Fruit fly (Drosophila melanogaster) whole organism, embryonic: Measurements from ENCODE around the gene cu.

ENCODE experiments used
- Atf6 ChIP-seq: fragments of 200-800 bp; sonication (Bioruptor generic); IDR thresholded peaks from 2 replicates; pipeline ENCODE4 v1.3.6; 2022; ENCODE audit warnings: missing biosample characterization, missing genetic modification characterization
- Blimp-1 ChIP-seq: fragments of 200-800 bp; sonication (Bioruptor generic); optimal IDR thresholded peaks from 3 replicates; lab custom pipeline; 2018; ENCODE audit warnings: missing biosample characterization, missing genetic modification characterization, mild to moderate bottlenecking, moderate library complexity, missing genetic modification reagents
- CG11398 ChIP-seq: fragments of 200-800 bp; sonication (Bioruptor generic); optimal IDR thresholded peaks from 2 replicates; lab custom pipeline; 2016; ENCODE audit warnings: missing biosample characterization, missing genetic modification characterization
- CG12155 ChIP-seq: fragments of 200-800 bp; sonication (Bioruptor generic); optimal IDR thresholded peaks from 3 replicates; lab custom pipeline; 2016; ENCODE audit warnings: missing biosample characterization, missing genetic modification characterization
- CG13775 ChIP-seq: fragments of 200-800 bp; sonication (Bioruptor generic); optimal IDR thresholded peaks from 3 replicates; lab custom pipeline; 2017; ENCODE audit warnings: missing biosample characterization, mild to moderate bottlenecking, missing genetic modification characterization
- CG14860 ChIP-seq: fragments of 200-800 bp; sonication (Bioruptor generic); IDR thresholded peaks from 3 replicates; pipeline ENCODE4 v1.3.6; 2022; ENCODE audit warnings: missing biosample characterization, missing genetic modification characterization; ENCODE audit not compliant: partially characterized antibody
- CG15601 ChIP-seq: fragments of 200-800 bp; sonication (Bioruptor generic); optimal IDR thresholded peaks from 3 replicates; lab custom pipeline; 2019; ENCODE audit warnings: missing biosample characterization, mild to moderate bottlenecking, missing genetic modification characterization, moderate library complexity
- CG16813 ChIP-seq: fragments of 200-800 bp; sonication (Bioruptor generic); IDR thresholded peaks from 3 replicates; pipeline ENCODE4 v1.3.6; 2022; ENCODE audit warnings: missing biosample characterization, missing genetic modification characterization; ENCODE audit not compliant: partially characterized antibody
- CG18599 ChIP-seq: fragments of 200-800 bp; sonication (Bioruptor generic); optimal IDR thresholded peaks from 3 replicates; lab custom pipeline; 2017; ENCODE audit warnings: missing biosample characterization, missing genetic modification characterization, mild to moderate bottlenecking, moderate library complexity, missing genetic modification reagents
- CG3163 ChIP-seq: fragments of 200-800 bp; sonication (Bioruptor generic); optimal IDR thresholded peaks from 3 replicates; lab custom pipeline; 2016; ENCODE audit warnings: missing biosample characterization, missing genetic modification characterization
- CG3726 ChIP-seq: fragments of 200-800 bp; sonication (Bioruptor generic); IDR thresholded peaks from 3 replicates; pipeline ENCODE4, ENCODE4 v1.3.6; 2022; ENCODE audit warnings: missing biosample characterization, missing genetic modification characterization
- CG6683 ChIP-seq: fragments of 200-800 bp; sonication (Bioruptor generic); optimal IDR thresholded peaks from 2 replicates; lab custom pipeline; 2017; ENCODE audit warnings: missing biosample characterization, mild to moderate bottlenecking, missing genetic modification characterization, missing genetic modification reagents
- CG6791 ChIP-seq: fragments of 200-800 bp; sonication (Bioruptor generic); IDR thresholded peaks from 3 replicates; pipeline ENCODE4 v1.3.6; 2022; ENCODE audit warnings: missing biosample characterization, missing genetic modification characterization; ENCODE audit not compliant: partially characterized antibody
- CG7372 ChIP-seq: fragments of 200-800 bp; sonication (Bioruptor generic); IDR thresholded peaks from 2 replicates; pipeline ENCODE4 v1.3.6; 2022; ENCODE audit warnings: missing biosample characterization, missing genetic modification characterization
- CG7556 ChIP-seq: fragments of 200-800 bp; sonication (Bioruptor generic); optimal IDR thresholded peaks from 2 replicates; lab custom pipeline; 2017; ENCODE audit warnings: missing biosample characterization, mild to moderate bottlenecking, missing genetic modification characterization
- CG8089 ChIP-seq: fragments of 200-800 bp; sonication (Bioruptor generic); optimal IDR thresholded peaks from 3 replicates; lab custom pipeline; 2016; ENCODE audit warnings: missing biosample characterization, missing genetic modification characterization
- CG8478 ChIP-seq: fragments of >200 bp; optimal IDR thresholded peaks from 2 replicates; lab custom pipeline; 2018
- CG9215 ChIP-seq: fragments of 200-800 bp; sonication (Bioruptor generic); IDR thresholded peaks from 2 replicates; pipeline ENCODE4 v1.3.6; 2022; ENCODE audit warnings: missing biosample characterization, missing genetic modification characterization
- Chrac-16 ChIP-seq: fragments of 200-800 bp; sonication (Bioruptor generic); optimal IDR thresholded peaks from 3 replicates; lab custom pipeline; 2016; ENCODE audit warnings: missing biosample characterization, missing genetic modification characterization
- CoRest ChIP-seq: fragments of 200-800 bp; sonication (Bioruptor generic); optimal IDR thresholded peaks from 3 replicates; lab custom pipeline; 2018; ENCODE audit warnings: missing biosample characterization, mild to moderate bottlenecking, missing genetic modification characterization, moderate library complexity
- Dek ChIP-seq: fragments of 200-800 bp; sonication (Bioruptor generic); optimal IDR thresholded peaks from 3 replicates; lab custom pipeline; 2019; ENCODE audit warnings: missing biosample characterization, mild to moderate bottlenecking, missing genetic modification characterization, moderate library complexity
- Elba2 ChIP-seq: fragments of 200-800 bp; sonication (Bioruptor generic); optimal IDR thresholded peaks from 3 replicates; lab custom pipeline; 2016; ENCODE audit warnings: missing biosample characterization, missing genetic modification characterization
- Lpt ChIP-seq: fragments of >200 bp; optimal IDR thresholded peaks from 2 replicates; lab custom pipeline; 2018; ENCODE audit warnings: missing biosample characterization, missing genetic modification characterization
- MBD-R2 ChIP-seq: fragments of 200-800 bp; sonication (Bioruptor generic); IDR thresholded peaks from 2 replicates; pipeline ENCODE4 v1.3.6; 2022; ENCODE audit warnings: missing biosample characterization, missing genetic modification characterization
- Mad ChIP-seq: fragments of 200-800 bp; sonication (Bioruptor generic); optimal IDR thresholded peaks from 2 replicates; lab custom pipeline; 2016; ENCODE audit warnings: missing biosample characterization, missing genetic modification characterization
- Mrtf ChIP-seq: fragments of 200-800 bp; sonication (Bioruptor generic); IDR thresholded peaks from 3 replicates; pipeline ENCODE4 v1.3.6; 2022; ENCODE audit warnings: missing biosample characterization, missing genetic modification characterization
- NfI ChIP-seq: fragments of 200-800 bp; sonication (Bioruptor generic); optimal IDR thresholded peaks from 3 replicates; lab custom pipeline; 2018; ENCODE audit warnings: missing biosample characterization, mild to moderate bottlenecking, missing genetic modification characterization, moderate library complexity
- Poxn ChIP-seq: fragments of 200-800 bp; sonication (Bioruptor generic); IDR thresholded peaks from 2 replicates; pipeline ENCODE4 v1.3.6; 2022; ENCODE audit warnings: missing biosample characterization, missing genetic modification characterization
- Sox100B ChIP-seq: fragments of 200-800 bp; sonication (Bioruptor generic); optimal IDR thresholded peaks from 3 replicates; lab custom pipeline; 2018; ENCODE audit warnings: missing biosample characterization, mild to moderate bottlenecking, missing genetic modification characterization
- Ssrp ChIP-seq: fragments of 200-800 bp; sonication (Bioruptor generic); optimal IDR thresholded peaks from 2 replicates; lab custom pipeline; 2018; ENCODE audit warnings: missing biosample characterization, mild to moderate bottlenecking, missing genetic modification characterization, moderate library complexity
- YL-1 ChIP-seq: fragments of 200-800 bp; sonication (Bioruptor generic); optimal IDR thresholded peaks from 3 replicates; lab custom pipeline; 2017; ENCODE audit warnings: missing biosample characterization, mild to moderate bottlenecking, missing genetic modification characterization
- bab2 ChIP-seq: fragments of 200-800 bp; sonication (Bioruptor generic); optimal IDR thresholded peaks from 2 replicates; lab custom pipeline; 2016; ENCODE audit warnings: missing biosample characterization, missing genetic modification characterization
- bcd ChIP-seq: fragments of 200-800 bp; sonication (Bioruptor generic); optimal IDR thresholded peaks from 2 replicates; lab custom pipeline; 2017; ENCODE audit warnings: missing biosample characterization, mild to moderate bottlenecking, missing genetic modification characterization
- bsh ChIP-seq, 2 experiments: fragments of 200-800 bp; sonication (Bioruptor generic); optimal IDR thresholded peaks; 2 replicates each; lab custom pipeline; 2017 to 2018; ENCODE audit warnings: mild to moderate bottlenecking in 2 of 2, missing biosample characterization in 2 of 2, missing genetic modification characterization in 2 of 2, moderate library complexity in 1 of 2
- chif ChIP-seq, 2 experiments: fragments of 200-800 bp; sonication (Bioruptor generic); optimal IDR thresholded peaks; 3 replicates each; lab custom pipeline; 2016; ENCODE audit warnings: missing biosample characterization in 2 of 2, missing genetic modification characterization in 2 of 2
- corto ChIP-seq: fragments of 200-800 bp; sonication (Bioruptor generic); optimal IDR thresholded peaks from 2 replicates; lab custom pipeline; 2016; ENCODE audit warnings: missing biosample characterization, mild to moderate bottlenecking, missing genetic modification characterization, moderate library complexity
- croc ChIP-seq: fragments of 200-800 bp; sonication (Bioruptor generic); conservative IDR thresholded peaks from 3 replicates; pipeline ENCODE4 v1.3.6; 2022; ENCODE audit warnings: missing biosample characterization, missing genetic modification characterization
- ewg ChIP-seq: fragments of 200-800 bp; sonication (Bioruptor generic); optimal IDR thresholded peaks from 3 replicates; lab custom pipeline; 2017; ENCODE audit warnings: mild to moderate bottlenecking, missing biosample characterization, missing genetic modification reagents, missing genetic modification characterization
- exex ChIP-seq: fragments of 200-800 bp; sonication (Bioruptor generic); optimal IDR thresholded peaks from 4 replicates; lab custom pipeline; 2018; ENCODE audit warnings: missing biosample characterization, mild to moderate bottlenecking, missing genetic modification characterization, moderate library complexity
- gfzf ChIP-seq: fragments of 200-800 bp; sonication (Bioruptor generic); optimal IDR thresholded peaks from 2 replicates; lab custom pipeline; 2016; ENCODE audit warnings: missing biosample characterization, mild to moderate bottlenecking, missing genetic modification characterization, moderate library complexity
- gt ChIP-seq: fragments of 200-800 bp; sonication (Bioruptor generic); IDR thresholded peaks from 2 replicates; pipeline ENCODE4 v1.3.6; 2022; ENCODE audit warnings: missing biosample characterization, missing genetic modification characterization
- lola ChIP-seq, 3 experiments: fragments of >200 bp in 2 of 3; fragments of 200-800 bp in 1 of 3; sonication (Bioruptor generic) in 1 of 3; optimal IDR thresholded peaks; 2 replicates each; lab custom pipeline; 2017 to 2019; ENCODE audit warnings: missing biosample characterization in 3 of 3, missing genetic modification characterization in 3 of 3, mild to moderate bottlenecking in 1 of 3, moderate library complexity in 1 of 3
- sd ChIP-seq: fragments of 200-800 bp; sonication (Bioruptor generic); optimal IDR thresholded peaks from 3 replicates; lab custom pipeline; 2018; ENCODE audit warnings: missing biosample characterization, mild to moderate bottlenecking, missing genetic modification characterization, moderate library complexity
- slp2 ChIP-seq: fragments of 200-800 bp; sonication (Bioruptor generic); optimal IDR thresholded peaks from 2 replicates; lab custom pipeline; 2016; ENCODE audit warnings: missing biosample characterization, missing genetic modification characterization
- sqz ChIP-seq: fragments of 200-800 bp; sonication (Bioruptor generic); optimal IDR thresholded peaks from 3 replicates; lab custom pipeline; 2018; ENCODE audit warnings: missing biosample characterization, mild to moderate bottlenecking, missing genetic modification characterization
- tin ChIP-seq: fragments of 200-800 bp; sonication (Bioruptor generic); optimal IDR thresholded peaks from 3 replicates; lab custom pipeline; 2016; ENCODE audit warnings: missing biosample characterization, missing genetic modification characterization
- toy ChIP-seq: fragments of 200-800 bp; sonication (Bioruptor generic); IDR thresholded peaks from 2 replicates; pipeline ENCODE4 v1.3.6; 2022; ENCODE audit warnings: missing biosample characterization, missing genetic modification characterization
- trh ChIP-seq: fragments of 200-800 bp; sonication (Bioruptor generic); optimal IDR thresholded peaks from 2 replicates; lab custom pipeline; 2016; ENCODE audit warnings: missing biosample characterization, missing genetic modification characterization
- usp ChIP-seq: fragments of >200 bp; optimal IDR thresholded peaks from 2 replicates; lab custom pipeline; 2017; ENCODE audit warnings: missing biosample characterization, missing genetic modification characterization
- vvl ChIP-seq: fragments of 200-800 bp; sonication (Bioruptor generic); IDR thresholded peaks from 2 replicates; pipeline ENCODE4 v1.3.6; 2022; ENCODE audit warnings: missing biosample characterization, missing genetic modification characterization

Gene cu

dm6 chr3R:11214449-11214950, 17.1 kb downstream of the cu start, which contains the start of gene ZnT86D (continued):
- no peak for TF ChIP-seq CG7372 (GFP tag; lab: Robert Waterston, UW)
- TF ChIP-seq CG11398 (GFP tag; lab: Kevin White, UChicago) = peak; percentile 2
- no peak for TF ChIP-seq CG14860 (GFP tag; lab: Robert Waterston, UW)
- no peak for TF ChIP-seq CG16813 (GFP tag; lab: Robert Waterston, UW)
- peak; percentile 72 for TF ChIP-seq Sox100B
- TF ChIP-seq Blimp-1 = peak; percentile 43
- peak; percentile 47 for TF ChIP-seq CG3163 (GFP tag; lab: Kevin White, UChicago)
- peak; percentile 68 for TF ChIP-seq bcd (GFP tag; lab: Kevin White, UChicago)
- peak; percentile 24; the same call in 1 of the 2 replicates for TF ChIP-seq vvl (GFP tag; lab: Robert Waterston, UW)
- TF ChIP-seq Ssrp (tag; lab: Kevin White, UChicago) = peak; percentile 36
- peak; percentile 50 for TF ChIP-seq exex
- TF ChIP-seq CG8478 (lab: Kevin White, UChicago) = no peak
- TF ChIP-seq Chrac-16 (GFP tag; lab: Kevin White, UChicago) = peak; percentile 33
- TF ChIP-seq tin = peak; percentile 51
- peak; percentile 66 for TF ChIP-seq CG15601
- no peak for TF ChIP-seq gt (GFP tag; lab: Robert Waterston, UW)
- peak in 1 of 3 experiments; percentile 46 for TF ChIP-seq lola (GFP tag; optimal IDR thresholded peaks at IDR 0.05; lab: Kevin White, UChicago)
- peak; percentile 58 for TF ChIP-seq CG12155 (GFP tag; lab: Kevin White, UChicago)
- no peak for TF ChIP-seq corto (GFP tag; lab: Kevin White, UChicago)
- TF ChIP-seq Mad (GFP tag; lab: Kevin White, UChicago) = peak; percentile 42
- peak; percentile 60; the same call in 2 of the 3 replicates for TF ChIP-seq Mrtf (GFP tag; lab: Robert Waterston, UW)
- peak; percentile 35 for TF ChIP-seq slp2
- peak; percentile 72 for TF ChIP-seq Dek
- TF ChIP-seq usp = no peak
- peak; percentile 13 for TF ChIP-seq gfzf
- peak; percentile 78 for TF ChIP-seq CG18599 (GFP tag; lab: Kevin White, UChicago)
- TF ChIP-seq CG13775 (GFP tag; lab: Kevin White, UChicago) = peak; percentile 68
- no peak for TF ChIP-seq Poxn (GFP tag; lab: Robert Waterston, UW)
- peak; percentile 46 for TF ChIP-seq sqz (GFP tag; lab: Kevin White, UChicago)
- TF ChIP-seq ewg (GFP tag; lab: Kevin White, UChicago) = peak; percentile 10
- no peak for TF ChIP-seq CG3726 (GFP tag; lab: Robert Waterston, UW)
- peak; percentile 67 for TF ChIP-seq NfI (GFP tag; lab: Kevin White, UChicago)
- TF ChIP-seq CG9215 (GFP tag; lab: Robert Waterston, UW) = peak; percentile 73
- TF ChIP-seq Atf6 (GFP tag; lab: Robert Waterston, UW) = no peak; the same call in 1 of the 2 replicates
- peak; percentile 12 to 43 for TF ChIP-seq chif (GFP tag; optimal IDR thresholded peaks at IDR 0.05; lab: Kevin White, UChicago)
- TF ChIP-seq Lpt = no peak
- TF ChIP-seq toy (GFP tag; lab: Robert Waterston, UW) = no peak
- peak; percentile 22 for TF ChIP-seq CG6683 (GFP tag; lab: Kevin White, UChicago)
- no peak for TF ChIP-seq CG8089 (GFP tag; lab: Kevin White, UChicago)
- TF ChIP-seq sd (tag; lab: Kevin White, UChicago) = peak; percentile 55
- TF ChIP-seq Elba2 (GFP tag; lab: Kevin White, UChicago) = peak; percentile 75
- TF ChIP-seq bsh (GFP tag; optimal IDR thresholded peaks at IDR 0.05; lab: Kevin White, UChicago) = peak in 1 of 2 experiments; percentile 46
- TF ChIP-seq croc (GFP tag; lab: Robert Waterston, UW) = 0 out of 3 replicates have a peak, but pooled peaks have one; percentile 33
- TF ChIP-seq CG6791 = no peak
- TF ChIP-seq trh (GFP tag; lab: Kevin White, UChicago) = no peak
- TF ChIP-seq CoRest (tag; lab: Kevin White, UChicago) = peak; percentile 76
- peak; percentile 68 for TF ChIP-seq CG7556
- TF ChIP-seq bab2 (GFP tag; lab: Kevin White, UChicago) = peak; percentile 49
- TF ChIP-seq MBD-R2 (GFP tag; lab: Robert Waterston, UW) = peak; percentile 77
- TF ChIP-seq YL-1 (GFP tag; lab: Kevin White, UChicago) = peak; percentile 80
